Fruit fly (Drosophila melanogaster) whole organism, embryonic: ENCODE results near the gene CG6178.

Experiments used
- Ada2b ChIP-seq: fragments of 200-800 bp; sonication (Bioruptor generic); IDR thresholded peaks from 2 replicates; pipeline ENCODE4 v1.3.6; 2022; ENCODE audit warnings: missing biosample characterization, missing genetic modification characterization
- Atf6 ChIP-seq: fragments of 200-800 bp; sonication (Bioruptor generic); IDR thresholded peaks from 2 replicates; pipeline ENCODE4 v1.3.6; 2022; ENCODE audit warnings: missing biosample characterization, missing genetic modification characterization
- CG10565 ChIP-seq: fragments of 200-800 bp; sonication (Bioruptor generic); optimal IDR thresholded peaks from 3 replicates; lab custom pipeline; 2016; ENCODE audit warnings: missing biosample characterization, mild to moderate bottlenecking, missing genetic modification characterization
- CG10979 ChIP-seq: fragments of 200-800 bp; sonication (Bioruptor generic); optimal IDR thresholded peaks from 2 replicates; lab custom pipeline; 2018; ENCODE audit warnings: missing biosample characterization, mild to moderate bottlenecking, missing genetic modification characterization, moderate library complexity
- CG11247 ChIP-seq: fragments of 200-800 bp; sonication (Bioruptor generic); IDR thresholded peaks from 2 replicates; pipeline ENCODE4 v1.3.6; 2022; ENCODE audit warnings: missing biosample characterization, missing genetic modification characterization
- CG11456 ChIP-seq: fragments of 200-800 bp; sonication (Bioruptor generic); IDR thresholded peaks from 3 replicates; pipeline ENCODE4 v1.3.6; 2022; ENCODE audit warnings: missing biosample characterization, missing genetic modification characterization
- CG12071 ChIP-seq: fragments of 200-800 bp; sonication (Bioruptor generic); optimal IDR thresholded peaks from 3 replicates; lab custom pipeline; 2018; ENCODE audit warnings: missing biosample characterization, mild to moderate bottlenecking, missing genetic modification characterization
- CG12236 ChIP-seq: fragments of 200-800 bp; sonication (Bioruptor generic); optimal IDR thresholded peaks from 2 replicates; lab custom pipeline; 2016; ENCODE audit warnings: missing biosample characterization, missing genetic modification characterization
- CG12391 ChIP-seq: fragments of 200-800 bp; sonication (Bioruptor generic); optimal IDR thresholded peaks from 3 replicates; lab custom pipeline; 2018; ENCODE audit warnings: missing biosample characterization, mild to moderate bottlenecking, missing genetic modification characterization, moderate library complexity
- CG12942 ChIP-seq: fragments of 200-800 bp; sonication (Bioruptor generic); optimal IDR thresholded peaks from 3 replicates; lab custom pipeline; 2016; ENCODE audit warnings: missing biosample characterization, missing genetic modification characterization
- CG14050 ChIP-seq: fragments of 200-800 bp; sonication (Bioruptor generic); IDR thresholded peaks from 3 replicates; pipeline ENCODE4 v1.3.6; 2022; ENCODE audit warnings: missing biosample characterization, missing genetic modification characterization
- CG14710 ChIP-seq: fragments of 200-800 bp; sonication (Bioruptor generic); optimal IDR thresholded peaks from 3 replicates; lab custom pipeline; 2019; ENCODE audit warnings: missing biosample characterization, mild to moderate bottlenecking, missing genetic modification characterization, moderate library complexity
- CG15269 ChIP-seq: fragments of 200-800 bp; sonication (Bioruptor generic); optimal IDR thresholded peaks from 2 replicates; lab custom pipeline; 2018; ENCODE audit warnings: missing biosample characterization, mild to moderate bottlenecking, missing genetic modification characterization, moderate library complexity
- CG1602 ChIP-seq: fragments of 200-800 bp; sonication (Bioruptor generic); optimal IDR thresholded peaks from 3 replicates; lab custom pipeline; 2016; ENCODE audit warnings: missing biosample characterization, missing genetic modification characterization
- CG17829 ChIP-seq: fragments of 200-800 bp; optimal IDR thresholded peaks from 2 replicates; lab custom pipeline; 2019; ENCODE audit warnings: missing biosample characterization, mild to moderate bottlenecking, missing genetic modification characterization, moderate library complexity
- CG32532 ChIP-seq: fragments of 200-800 bp; sonication (Bioruptor generic); IDR thresholded peaks from 2 replicates; pipeline ENCODE4 v1.3.6; 2022; ENCODE audit warnings: missing biosample characterization, missing genetic modification characterization
- CG3847 ChIP-seq: fragments of 200-800 bp; sonication (Bioruptor generic); IDR thresholded peaks from 2 replicates; pipeline ENCODE4 v1.3.6; 2022; ENCODE audit warnings: missing biosample characterization, missing genetic modification characterization
- CG4730 ChIP-seq: fragments of 200-800 bp; sonication (Bioruptor generic); IDR thresholded peaks from 2 replicates; pipeline ENCODE4 v1.3.6; 2022; ENCODE audit warnings: missing biosample characterization, missing genetic modification characterization
- CG6791 ChIP-seq: fragments of 200-800 bp; sonication (Bioruptor generic); IDR thresholded peaks from 3 replicates; pipeline ENCODE4 v1.3.6; 2022; ENCODE audit warnings: missing biosample characterization, missing genetic modification characterization; ENCODE audit not compliant: partially characterized antibody
- CG8359 ChIP-seq: fragments of 200-800 bp; sonication (Bioruptor generic); optimal IDR thresholded peaks from 2 replicates; lab custom pipeline; 2017; ENCODE audit warnings: missing biosample characterization, mild to moderate bottlenecking, missing genetic modification characterization, borderline replicate concordance
- CG8765 ChIP-seq: fragments of 200-800 bp; sonication (Bioruptor generic); IDR thresholded peaks from 2 replicates; pipeline ENCODE4 v1.3.6; 2022; ENCODE audit warnings: missing biosample characterization, missing genetic modification characterization
- D19A ChIP-seq: fragments of 200-800 bp; optimal IDR thresholded peaks from 3 replicates; lab custom pipeline; 2019; ENCODE audit warnings: missing biosample characterization, mild to moderate bottlenecking, missing genetic modification characterization, moderate library complexity
- D19B ChIP-seq: fragments of 200-800 bp; sonication (Bioruptor generic); optimal IDR thresholded peaks from 2 replicates; lab custom pipeline; 2017; ENCODE audit warnings: missing biosample characterization, mild to moderate bottlenecking, missing genetic modification characterization
- Dad ChIP-seq: fragments of 200-800 bp; sonication (Bioruptor generic); optimal IDR thresholded peaks from 3 replicates; lab custom pipeline; 2016; ENCODE audit warnings: missing biosample characterization, missing genetic modification characterization
- Dbx ChIP-seq: fragments of 200-800 bp; sonication (Bioruptor generic); IDR thresholded peaks from 3 replicates; pipeline ENCODE4 v1.3.6; 2022; ENCODE audit warnings: missing biosample characterization, missing genetic modification characterization
- Dref ChIP-seq: fragments of 200-800 bp; sonication (Bioruptor generic); IDR thresholded peaks from 2 replicates; pipeline ENCODE4 v1.3.6; 2022; ENCODE audit warnings: missing biosample characterization, missing genetic modification characterization
- HLH3B ChIP-seq: fragments of 200-800 bp; sonication (Bioruptor generic); IDR thresholded peaks from 2 replicates; pipeline ENCODE4 v1.3.6; 2022; ENCODE audit warnings: missing biosample characterization, missing genetic modification characterization
- Hey ChIP-seq: fragments of 200-800 bp; sonication (Bioruptor generic); optimal IDR thresholded peaks from 3 replicates; lab custom pipeline; 2018; ENCODE audit warnings: missing biosample characterization, mild to moderate bottlenecking, missing genetic modification characterization
- Hsf ChIP-seq: fragments of 200-800 bp; sonication (Bioruptor generic); optimal IDR thresholded peaks from 3 replicates; lab custom pipeline; 2016; ENCODE audit warnings: missing biosample characterization, missing genetic modification characterization
- MESR4 ChIP-seq: fragments of 200-800 bp; sonication (Bioruptor generic); optimal IDR thresholded peaks from 2 replicates; lab custom pipeline; 2018; ENCODE audit warnings: missing biosample characterization, mild to moderate bottlenecking, missing genetic modification characterization, moderate library complexity
- NFAT ChIP-seq: fragments of 200-800 bp; sonication (Bioruptor generic); IDR thresholded peaks from 2 replicates; pipeline ENCODE4 v1.3.6; 2022; ENCODE audit warnings: missing biosample characterization, missing genetic modification characterization
- NfI ChIP-seq: fragments of 200-800 bp; sonication (Bioruptor generic); optimal IDR thresholded peaks from 3 replicates; lab custom pipeline; 2018; ENCODE audit warnings: missing biosample characterization, mild to moderate bottlenecking, missing genetic modification characterization, moderate library complexity
- Oaz ChIP-seq: fragments of 200-800 bp; sonication (Bioruptor generic); IDR thresholded peaks from 2 replicates; pipeline ENCODE4 v1.3.6; 2022; ENCODE audit warnings: missing biosample characterization, missing genetic modification characterization
- Rfx ChIP-seq: fragments of 200-800 bp; sonication (Bioruptor generic); IDR thresholded peaks from 2 replicates; pipeline ENCODE4 v1.3.6; 2022; ENCODE audit warnings: missing biosample characterization, missing genetic modification characterization
- Rx ChIP-seq: fragments of 200-800 bp; sonication (Bioruptor generic); IDR thresholded peaks from 2 replicates; pipeline ENCODE4 v1.3.6; 2022; ENCODE audit warnings: missing biosample characterization, missing genetic modification characterization
- Scr ChIP-seq: fragments of 200-800 bp; sonication (Bioruptor generic); IDR thresholded peaks from 2 replicates; pipeline ENCODE4 v1.3.6; 2022; ENCODE audit warnings: missing biosample characterization, missing genetic modification characterization; ENCODE audit not compliant: partially characterized antibody
- Side ChIP-seq: fragments of 200-800 bp; sonication (Bioruptor generic); optimal IDR thresholded peaks from 2 replicates; lab custom pipeline; 2016; ENCODE audit warnings: missing biosample characterization, missing genetic modification characterization
- TFAM ChIP-seq: fragments of 200-800 bp; sonication (Bioruptor generic); optimal IDR thresholded peaks from 2 replicates; lab custom pipeline; 2017; ENCODE audit warnings: missing biosample characterization, missing genetic modification characterization, inconsistent platforms
- ab ChIP-seq: fragments of 200-800 bp; sonication (Bioruptor generic); optimal IDR thresholded peaks from 2 replicates; lab custom pipeline; 2016; ENCODE audit warnings: missing biosample characterization, missing genetic modification characterization
- bowl ChIP-seq: fragments of 200-800 bp; sonication (Bioruptor generic); IDR thresholded peaks from 2 replicates; pipeline ENCODE4 v1.3.6; 2022; ENCODE audit warnings: missing biosample characterization, missing genetic modification characterization
- dmrt99B ChIP-seq: fragments of 200-800 bp; sonication (Bioruptor generic); optimal IDR thresholded peaks from 2 replicates; lab custom pipeline; 2018; ENCODE audit warnings: missing biosample characterization, mild to moderate bottlenecking, missing genetic modification characterization, moderate library complexity
- dysf ChIP-seq: fragments of 200-800 bp; sonication (Bioruptor generic); IDR thresholded peaks from 3 replicates; pipeline ENCODE4 v1.3.6; 2022; ENCODE audit warnings: missing biosample characterization, missing genetic modification characterization
- ewg ChIP-seq: fragments of 200-800 bp; sonication (Bioruptor generic); optimal IDR thresholded peaks from 3 replicates; lab custom pipeline; 2017; ENCODE audit warnings: mild to moderate bottlenecking, missing biosample characterization, missing genetic modification reagents, missing genetic modification characterization
- ham ChIP-seq: fragments of 200-800 bp; sonication (Bioruptor generic); IDR thresholded peaks from 2 replicates; pipeline ENCODE4 v1.3.6; 2022; ENCODE audit warnings: missing biosample characterization, missing genetic modification characterization
- run ChIP-seq: fragments of 200-800 bp; sonication (Bioruptor generic); optimal IDR thresholded peaks from 3 replicates; lab custom pipeline; 2018; ENCODE audit warnings: missing biosample characterization, mild to moderate bottlenecking, missing genetic modification characterization
- seq ChIP-seq: fragments of 200-800 bp; sonication (Bioruptor generic); IDR thresholded peaks from 2 replicates; pipeline ENCODE4 v1.3.6; 2022; ENCODE audit warnings: missing biosample characterization, missing genetic modification characterization
- slou ChIP-seq: fragments of 200-800 bp; sonication (Bioruptor generic); optimal IDR thresholded peaks from 3 replicates; lab custom pipeline; 2016; ENCODE audit warnings: missing biosample characterization, missing genetic modification characterization
- sob ChIP-seq: fragments of 200-800 bp; sonication (Bioruptor generic); IDR thresholded peaks from 2 replicates; pipeline ENCODE4 v1.3.6; 2022; ENCODE audit warnings: missing biosample characterization, missing genetic modification characterization
- toy ChIP-seq: fragments of 200-800 bp; sonication (Bioruptor generic); IDR thresholded peaks from 2 replicates; pipeline ENCODE4 v1.3.6; 2022; ENCODE audit warnings: missing biosample characterization, missing genetic modification characterization
- tx ChIP-seq: fragments of 200-800 bp; sonication (Bioruptor generic); optimal IDR thresholded peaks from 2 replicates; lab custom pipeline; 2016; ENCODE audit warnings: missing biosample characterization, missing genetic modification characterization

The CG6178 gene

dm6 chr3R:24151924-24152809 is at the start of gene CG6178, which contains the start of gene p38a (continued):
- TF ChIP-seq CG11456 (GFP tag; lab: Robert Waterston, UW) (peak; percentile 96), ewg (GFP tag; lab: Kevin White, UChicago) (peak; percentile 92), D19B (GFP tag; lab: Kevin White, UChicago) (peak; percentile 94), CG12236 (GFP tag; lab: Kevin White, UChicago) (no peak), run (tag; lab: Kevin White, UChicago) (peak; percentile 96), CG14050 (GFP tag; lab: Robert Waterston, UW) (peak; percentile 96), CG12071 (peak; percentile 85), seq (peak; percentile 96), CG12391 (peak; percentile 98), NfI (GFP tag; lab: Kevin White, UChicago) (peak; percentile 98), CG4730 (GFP tag; lab: Robert Waterston, UW) (peak; percentile 96), CG8359 (GFP tag; lab: Kevin White, UChicago) (peak; percentile 87), Rx (GFP tag; lab: Robert Waterston, UW) (peak; percentile 88), Dbx (GFP tag; lab: Robert Waterston, UW) (peak; percentile 96), ham (peak; percentile 90), CG15269 (tag; lab: Kevin White, UChicago) (peak; percentile 99), CG8765 (peak; percentile 78), Dad (GFP tag; lab: Kevin White, UChicago) (peak; percentile 42), toy (GFP tag; lab: Robert Waterston, UW) (peak; percentile 82), slou (peak; percentile 82), Atf6 (GFP tag; lab: Robert Waterston, UW) (peak; percentile 92), Rfx (GFP tag; lab: Robert Waterston, UW) (peak; percentile 98), MESR4 (peak; percentile 5), CG6791 (0 out of 3 replicates have a peak, but pooled peaks have one; percentile 51), CG10979 (tag; lab: Kevin White, UChicago) (peak; percentile 97), Ada2b (GFP tag; lab: Robert Waterston, UW) (peak; percentile 95), NFAT (GFP tag; lab: Robert Waterston, UW) (peak; percentile 95), ab (GFP tag; lab: Kevin White, UChicago) (no peak), Oaz (GFP tag; lab: Robert Waterston, UW) (peak; percentile 90), D19A (tag; lab: Kevin White, UChicago) (peak; percentile 98), Hey (tag; lab: Kevin White, UChicago) (peak; percentile 53), CG11247 (peak; percentile 95), CG14710 (tag; lab: Kevin White, UChicago) (peak; percentile 97), CG17829 (tag; lab: Kevin White, UChicago) (peak; percentile 98), tx (GFP tag; lab: Kevin White, UChicago) (peak; percentile 65), Scr (GFP tag; lab: Robert Waterston, UW) (0 out of 2 replicates have a peak, but pooled peaks have one; percentile 14), TFAM (no peak), dysf (peak; percentile 98), Hsf (GFP tag; lab: Kevin White, UChicago) (peak; percentile 66), CG10565 (GFP tag; lab: Kevin White, UChicago) (peak; percentile 45), CG1602 (GFP tag; lab: Kevin White, UChicago) (peak; percentile 93), dmrt99B (tag; lab: Kevin White, UChicago) (peak; percentile 99), Side (GFP tag; lab: Kevin White, UChicago) (no peak), CG3847 (GFP tag; lab: Robert Waterston, UW) (peak; percentile 97), HLH3B (peak; percentile 97), bowl (GFP tag; lab: Robert Waterston, UW) (peak; percentile 90), CG32532 (peak; percentile 98), CG12942 (GFP tag; lab: Kevin White, UChicago) (peak; percentile 95), Dref (GFP tag; lab: Robert Waterston, UW) (peak; percentile 63), sob (GFP tag; lab: Robert Waterston, UW) (peak; percentile 96)
